Worm (Caenorhabditis elegans) whole organism, young adult: Measurements from ENCODE around the gene gtap-1.

Experiments
- F37B4.10 ChIP-seq: fragments of 200-800 bp; sonication (Bioruptor generic); IDR thresholded peaks from 2 replicates; pipeline ENCODE4 v1.3.6; 2022; ENCODE audit warnings: missing genetic modification characterization, missing compliant biosample characterization
- F57A8.1 ChIP-seq: fragments of 200-800 bp; sonication (Bioruptor generic); optimal IDR thresholded peaks from 2 replicates; lab custom pipeline; 2018; ENCODE audit warnings: mild to moderate bottlenecking, missing genetic modification characterization, moderate library complexity, missing compliant biosample characterization
- T07F8.4 ChIP-seq: sonication (generic microtip); optimal IDR thresholded peaks from 2 replicates; lab custom pipeline; 2016; ENCODE audit warnings: mild to moderate bottlenecking, missing genetic modification characterization, moderate library complexity, missing compliant biosample characterization
- T26A5.8 ChIP-seq: sonication (generic microtip); optimal IDR thresholded peaks from 2 replicates; lab custom pipeline; 2016; ENCODE audit warnings: missing genetic modification characterization, missing compliant biosample characterization
- athp-1 ChIP-seq: sonication (generic microtip); optimal IDR thresholded peaks from 2 replicates; lab custom pipeline; 2017; ENCODE audit warnings: mild to moderate bottlenecking, missing genetic modification characterization, missing compliant biosample characterization
- him-1 ChIP-seq: sonication (generic microtip); optimal IDR thresholded peaks from 2 replicates; lab custom pipeline; 2016; ENCODE audit warnings: missing genotype, missing genetic modification reagents, missing genetic modification characterization, missing compliant biosample characterization
- hmg-1.2 ChIP-seq: fragments of 200-800 bp; sonication (Bioruptor generic); IDR thresholded peaks from 2 replicates; pipeline ENCODE4 v1.3.6; 2022; ENCODE audit warnings: missing genetic modification reagents, missing genetic modification characterization, missing compliant biosample characterization
- hrde-1 ChIP-seq: sonication (generic microtip); optimal IDR thresholded peaks from 2 replicates; lab custom pipeline; 2016; ENCODE audit warnings: missing genetic modification characterization, mild to moderate bottlenecking, missing compliant biosample characterization, moderate library complexity, missing genotype, missing genetic modification reagents, borderline replicate concordance
- mxl-1 ChIP-seq: sonication (generic microtip); optimal IDR thresholded peaks from 2 replicates; lab custom pipeline; 2016; ENCODE audit warnings: missing genetic modification characterization, missing compliant biosample characterization

DNA sequence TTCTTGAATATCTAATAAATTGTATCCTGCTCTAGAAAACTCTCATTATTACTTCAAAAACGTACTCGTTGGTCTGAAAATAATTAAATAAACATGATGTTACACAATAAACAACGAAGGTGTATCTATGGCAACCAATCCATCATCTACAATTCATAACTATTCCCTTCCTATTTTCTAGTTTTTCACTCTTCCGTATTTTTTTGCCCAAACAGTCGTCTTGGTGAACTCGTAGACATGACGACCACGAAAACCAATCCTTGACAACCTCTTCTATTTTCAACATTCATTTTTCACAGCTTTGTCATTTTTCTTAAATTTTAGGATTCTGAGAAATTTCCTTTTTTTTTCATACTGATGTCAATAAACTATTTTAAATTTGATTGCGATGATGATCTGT lies 44.2 kb downstream of the gtap-1 start, which contains the start of gene K05F1.13:
- no peak for TF ChIP-seq him-1
- no peak for TF ChIP-seq hmg-1.2 (GFP tag; lab: Robert Waterston, UW)
- TF ChIP-seq T07F8.4 = no peak
- no peak for TF ChIP-seq hrde-1
- no peak for TF ChIP-seq T26A5.8 (tag; lab: Kevin White, UChicago)
- TF ChIP-seq F57A8.1 (GFP tag; lab: Kevin White, UChicago) = no peak
- TF ChIP-seq mxl-1 (tag; lab: Kevin White, UChicago) = no peak
- no peak for TF ChIP-seq F37B4.10
- TF ChIP-seq athp-1 = no peak
